Worm (Caenorhabditis elegans): ENCODE data around the gene gtsf-1.

gtsf-1 gene

DNA sequence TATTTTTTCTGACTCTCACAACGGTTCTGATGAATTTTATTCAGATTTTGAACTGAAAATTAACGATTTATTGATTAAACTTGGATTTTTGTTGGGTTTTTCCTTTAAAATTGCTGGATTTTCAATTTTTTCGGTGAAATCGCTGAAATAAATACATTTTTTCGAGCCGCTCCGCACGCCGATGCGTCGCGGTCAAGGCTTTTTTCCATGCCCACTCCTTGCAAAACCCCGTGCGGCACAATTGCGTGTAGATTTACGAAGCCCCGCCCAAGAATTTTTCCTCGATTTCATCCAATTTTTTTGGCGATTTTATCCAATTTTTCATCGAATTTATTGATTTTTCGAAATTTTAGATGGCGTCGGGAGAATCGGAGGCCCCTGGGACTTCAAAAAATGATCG, at the start of gene gtsf-1 (continued):
- TF ChIP-seq unc-98 (GFP tag; IDR thresholded peaks at IDR 0.05) (no peak), vab-15 (tag; optimal IDR thresholded peaks at IDR 0.05) (no peak), nhr-12 (tag; optimal IDR thresholded peaks at IDR 0.05) (no peak), nhr-71 (tag; optimal IDR thresholded peaks at IDR 0.05) (peak; percentile 85), lin-13 (GFP tag; optimal IDR thresholded peaks at IDR 0.05) (peak; percentile 71), nhr-28 (tag; optimal IDR thresholded peaks at IDR 0.05) (no peak), efl-1 (optimal IDR thresholded peaks at IDR 0.05) (peak; percentile 76 to 79), efl-1 (GFP tag; optimal IDR thresholded peaks at IDR 0.05 in 1 of 2) (peak; percentile 70 to 97), unc-86 (tag; optimal IDR thresholded peaks at IDR 0.05) (peak; percentile 61), jun-1 (tag; optimal IDR thresholded peaks at IDR 0.05) (peak; percentile 74), sptf-1 (tag; optimal IDR thresholded peaks at IDR 0.05) (no peak), ama-1 (optimal IDR thresholded peaks at IDR 0.05) (no peak), C16A3.4 (tag; optimal IDR thresholded peaks at IDR 0.05) (peak; percentile 76), skn-1 (tag; optimal IDR thresholded peaks at IDR 0.05) (peak; percentile 86), fos-1 (tag; optimal IDR thresholded peaks at IDR 0.05) (peak; percentile 40), nhr-11 (tag; optimal IDR thresholded peaks at IDR 0.05) (peak; percentile 7), ces-1 (GFP tag; optimal IDR thresholded peaks at IDR 0.05) (no peak), hpl-2 (GFP tag; optimal IDR thresholded peaks at IDR 0.05) (peak; percentile 53), xbp-1 (tag; optimal IDR thresholded peaks at IDR 0.05) (peak; percentile 74), dsc-1 (tag; optimal IDR thresholded peaks at IDR 0.05) (peak; percentile 69), ceh-88 (GFP tag; IDR thresholded peaks at IDR 0.05) (no peak), blmp-1 (tag; optimal IDR thresholded peaks at IDR 0.05) (peak; percentile 49), zag-1 (tag; optimal IDR thresholded peaks at IDR 0.05) (no peak), swsn-7 (tag; optimal IDR thresholded peaks at IDR 0.05) (peak; percentile 77)

DNA sequence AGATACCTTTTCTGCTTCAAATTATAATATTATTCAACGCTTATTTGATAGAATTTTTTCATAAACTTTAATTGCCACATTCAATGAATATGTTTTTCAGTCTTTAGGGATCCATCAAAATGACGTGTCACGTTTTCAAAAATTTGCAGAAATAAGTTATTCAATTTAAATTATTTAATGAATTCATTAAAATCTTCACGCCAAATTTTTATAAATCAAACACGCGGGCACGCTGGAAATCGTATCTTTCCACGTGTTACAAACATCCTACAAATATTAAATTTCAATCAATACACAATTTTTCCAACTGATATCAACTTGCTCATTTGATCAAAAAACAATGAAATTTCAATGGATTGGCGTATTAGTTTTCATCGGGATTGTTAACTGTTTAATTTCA, 43.1 kb upstream of the gtsf-1 start, which contains the start of gene Y116A8A.4:
Gene Y116A8A.4, plus strand, starts transcription at position 301 of the 400 bp plus-strand sequence.
- no peak for TF ChIP-seq dsc-1 (tag; optimal IDR thresholded peaks at IDR 0.05)
- TF ChIP-seq lsy-2 (tag; optimal IDR thresholded peaks at IDR 0.05) = no peak
- no peak for TF ChIP-seq unc-130 (tag; optimal IDR thresholded peaks at IDR 0.05)
- no peak for TF ChIP-seq zip-4 (GFP tag; optimal IDR thresholded peaks at IDR 0.05)
- no peak for TF ChIP-seq egl-27 (tag; optimal IDR thresholded peaks at IDR 0.05)
- TF ChIP-seq unc-62 (GFP tag; optimal IDR thresholded peaks at IDR 0.05) = no peak
- no peak for TF ChIP-seq nhr-20 (tag; optimal IDR thresholded peaks at IDR 0.05)
- no peak for TF ChIP-seq ceh-8 (GFP tag; optimal IDR thresholded peaks at IDR 0.05)
- TF ChIP-seq alr-1 (tag; optimal IDR thresholded peaks at IDR 0.05; ENCODE audit: borderline replicate concordance) = no peak
- TF ChIP-seq jun-1 (tag; optimal IDR thresholded peaks at IDR 0.05) = no peak
- no peak for TF ChIP-seq unc-98 (GFP tag; IDR thresholded peaks at IDR 0.05)
- no peak for TF ChIP-seq ama-1 (optimal IDR thresholded peaks at IDR 0.05)
- no peak for TF ChIP-seq pax-3 (tag; optimal IDR thresholded peaks at IDR 0.05)
- no peak for TF ChIP-seq isw-1 (GFP tag; IDR thresholded peaks at IDR 0.05)
- TF ChIP-seq mep-1 (tag; optimal IDR thresholded peaks at IDR 0.05) = no peak

DNA sequence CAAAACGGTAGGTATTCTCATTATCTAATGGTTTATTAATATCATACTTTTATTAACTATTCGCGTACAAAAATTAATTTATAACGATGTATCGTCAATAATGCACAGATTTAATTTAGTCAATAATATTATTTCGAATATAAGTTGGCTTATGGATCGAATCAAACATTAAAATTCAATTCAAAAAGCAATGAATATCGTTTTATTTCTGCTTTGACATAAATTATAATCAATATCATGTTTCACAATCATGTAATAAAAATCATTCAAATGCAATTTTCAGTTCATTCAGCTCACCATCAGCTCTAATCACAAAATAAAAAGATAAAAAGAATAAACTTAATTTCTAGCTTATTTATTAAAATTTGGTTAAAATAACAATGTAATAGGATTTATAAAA, 36.9 kb upstream of the gtsf-1 start, which contains the start of gene Y116A8A.6:
Gene Y116A8A.6, minus strand, starts transcription at position 101 of the 400 bp plus-strand sequence.
- no peak for TF ChIP-seq nhr-90 (tag; optimal IDR thresholded peaks at IDR 0.05; ENCODE audit: poor library complexity)
- TF ChIP-seq egl-13 (tag; optimal IDR thresholded peaks at IDR 0.05) = no peak
- TF ChIP-seq ets-5 (GFP tag; IDR thresholded peaks at IDR 0.05) = no peak
- no peak for TF ChIP-seq fos-1 (tag; optimal IDR thresholded peaks at IDR 0.05)
- no peak for TF ChIP-seq tlp-1 (tag; optimal IDR thresholded peaks at IDR 0.05)
- TF ChIP-seq nhr-71 (tag; optimal IDR thresholded peaks at IDR 0.05) = no peak
- TF ChIP-seq egl-27 (tag; optimal IDR thresholded peaks at IDR 0.05) = no peak
- no peak for TF ChIP-seq lin-15B (tag; optimal IDR thresholded peaks at IDR 0.05)
- TF ChIP-seq tbx-2 (tag; optimal IDR thresholded peaks at IDR 0.05) = no peak
- TF ChIP-seq fkh-8 (tag; optimal IDR thresholded peaks at IDR 0.05) = no peak
- no peak for TF ChIP-seq vab-15 (tag; optimal IDR thresholded peaks at IDR 0.05)
